Worm (Caenorhabditis elegans): ENCODE data around the gene K07C11.7.

K07C11.7 gene

ce11 chrV:8211993-8212392 lies 1.8 kb downstream of the K07C11.7 start:
- TF ChIP-seq ceh-14 (tag; optimal IDR thresholded peaks at IDR 0.05) (no peak), fkh-10 (GFP tag; optimal IDR thresholded peaks at IDR 0.05) (no peak), unc-42 (tag; optimal IDR thresholded peaks at IDR 0.05) (no peak)

- TF ChIP-seq ceh-48 (tag; optimal IDR thresholded peaks at IDR 0.05) (no peak), ceh-30 (tag; optimal IDR thresholded peaks at IDR 0.05) (no peak), npax-4 (tag; optimal IDR thresholded peaks at IDR 0.05) (no peak), rnt-1 (tag; optimal IDR thresholded peaks at IDR 0.05) (no peak), ceh-45 (GFP tag; IDR thresholded peaks at IDR 0.05) (no peak), ceh-18 (tag; optimal IDR thresholded peaks at IDR 0.05) (no peak), tbx-7 (tag; optimal IDR thresholded peaks at IDR 0.05) (no peak), K02D7.2 (tag; optimal IDR thresholded peaks at IDR 0.05) (no peak), K09A11.1 (tag; optimal IDR thresholded peaks at IDR 0.05; ENCODE audit: insufficient read depth) (no peak), ref-2 (tag; optimal IDR thresholded peaks at IDR 0.05) (no peak), ceh-2 (tag; optimal IDR thresholded peaks at IDR 0.05) (no peak), pqm-1 (tag; optimal IDR thresholded peaks at IDR 0.05) (no peak)
Measured at ce11 chrV:8210527-8210926, 3.2 kb downstream of the K07C11.7 start.

- TF ChIP-seq lim-6 (tag; optimal IDR thresholded peaks at IDR 0.05) (no peak), C08G9.2 (tag; optimal IDR thresholded peaks at IDR 0.05) (no peak), sox-4 (tag; optimal IDR thresholded peaks at IDR 0.05) (no peak), sdc-2 (tag; optimal IDR thresholded peaks at IDR 0.05) (no peak), ref-2 (tag; optimal IDR thresholded peaks at IDR 0.05) (no peak), lin-11 (tag; optimal IDR thresholded peaks at IDR 0.05) (no peak), rnt-1 (tag; optimal IDR thresholded peaks at IDR 0.05) (no peak), hlh-30 (tag; optimal IDR thresholded peaks at IDR 0.05; ENCODE audit: insufficient read depth) (no peak), ceh-34 (tag; optimal IDR thresholded peaks at IDR 0.05) (no peak), tbx-2 (tag; optimal IDR thresholded peaks at IDR 0.05) (no peak), tbx-7 (tag; optimal IDR thresholded peaks at IDR 0.05) (no peak), unc-86 (tag; optimal IDR thresholded peaks at IDR 0.05) (no peak), ceh-22 (tag; optimal IDR thresholded peaks at IDR 0.05) (no peak)
Measured at ce11 chrV:8206931-8207330, 6.8 kb downstream of the K07C11.7 start, which contains the start of gene timp-1. TSS of gene timp-1 (plus strand) at chrV:8207235.

- TF ChIP-seq pha-2 (tag; optimal IDR thresholded peaks at IDR 0.05) (no peak), tbx-2 (tag; optimal IDR thresholded peaks at IDR 0.05) (peak; percentile 20)
Measured at ce11 chrV:8203085-8203643, 10.6 kb downstream of the K07C11.7 start, which contains the start of gene cest-17. TSS of gene cest-17 (plus strand) at chrV:8203332.

ce11 chrV:8201229-8201858 lies 12.4 kb downstream of the K07C11.7 start, which contains the start of gene cri-2:
TSS of gene cri-2 (plus strand) at chrV:8201808.
- no peak for TF ChIP-seq ttx-3 (tag; optimal IDR thresholded peaks at IDR 0.05)
- no peak for TF ChIP-seq fax-1 (tag; optimal IDR thresholded peaks at IDR 0.05)
- TF ChIP-seq ama-1 (optimal IDR thresholded peaks at IDR 0.05): no peak
- no peak for TF ChIP-seq ceh-6 (GFP tag; optimal IDR thresholded peaks at IDR 0.05)
- TF ChIP-seq pha-2 (tag; optimal IDR thresholded peaks at IDR 0.05): no peak
- no peak for TF ChIP-seq ceh-48 (tag; optimal IDR thresholded peaks at IDR 0.05)
- no peak for TF ChIP-seq C38D4.7 (GFP tag; optimal IDR thresholded peaks at IDR 0.05)
- TF ChIP-seq ceh-2 (tag; optimal IDR thresholded peaks at IDR 0.05): no peak
- TF ChIP-seq ceh-22 (tag; optimal IDR thresholded peaks at IDR 0.05): no peak
- TF ChIP-seq hlh-15 (tag; optimal IDR thresholded peaks at IDR 0.05): no peak
- TF ChIP-seq ceh-24 (tag; optimal IDR thresholded peaks at IDR 0.05): no peak
- no peak for TF ChIP-seq sox-4 (tag; optimal IDR thresholded peaks at IDR 0.05)
- TF ChIP-seq fkh-10 (GFP tag; optimal IDR thresholded peaks at IDR 0.05): no peak
- no peak for TF ChIP-seq ceh-31 (tag; optimal IDR thresholded peaks at IDR 0.05)
- no peak for TF ChIP-seq mec-3 (tag; optimal IDR thresholded peaks at IDR 0.05; ENCODE audit: borderline replicate concordance)
- no peak for TF ChIP-seq pax-1 (tag; optimal IDR thresholded peaks at IDR 0.05)
